Worm (Caenorhabditis elegans) whole organism, L4 larva: ENCODE data around the gene pgph-1.

Experiments
- F10B5.3 ChIP-seq: sonication (generic microtip); optimal IDR thresholded peaks from 2 replicates; lab custom pipeline; 2016; ENCODE audit warnings: mild to moderate bottlenecking, missing genetic modification characterization, missing compliant biosample characterization
- R02D3.7 ChIP-seq: fragments of 150-350 bp; sonication (generic microtip); optimal IDR thresholded peaks from 3 replicates; lab custom pipeline; 2014; ENCODE audit warnings: missing biosample characterization, missing genetic modification characterization
- T20F7.1 ChIP-seq: fragments of 200-800 bp; sonication (Bioruptor generic); optimal IDR thresholded peaks from 2 replicates; lab custom pipeline; 2018; ENCODE audit warnings: mild to moderate bottlenecking, missing genetic modification characterization, missing compliant biosample characterization
- Y105C5A.15 ChIP-seq: fragments of 200-800 bp; sonication (Bioruptor generic); IDR thresholded peaks from 2 replicates; pipeline ENCODE4 v1.3.6; 2022; ENCODE audit warnings: missing genetic modification characterization, missing compliant biosample characterization
- Y48G9A.11 ChIP-seq: fragments of 200-800 bp; sonication (Bioruptor generic); IDR thresholded peaks from 2 replicates; pipeline ENCODE4 v1.3.6; 2022; ENCODE audit warnings: missing genetic modification reagents, missing genetic modification characterization, missing compliant biosample characterization
- Y5F2A.4 ChIP-seq: fragments of 200-800 bp; sonication (Bioruptor generic); optimal IDR thresholded peaks from 2 replicates; lab custom pipeline; 2018; ENCODE audit warnings: mild to moderate bottlenecking, missing genetic modification characterization, missing compliant biosample characterization
- Y75B8A.6 ChIP-seq: fragments of 200-800 bp; sonication (Bioruptor generic); IDR thresholded peaks from 2 replicates; pipeline ENCODE4 v1.3.6; 2022; ENCODE audit warnings: missing genetic modification reagents, missing genetic modification characterization, missing compliant biosample characterization
- ZK546.5 ChIP-seq, 2 experiments: sonication (generic microtip); optimal IDR thresholded peaks; 2 replicates each; lab custom pipeline; 2017; ENCODE audit warnings: missing biosample characterization in 2 of 2, missing genetic modification characterization in 2 of 2
- aha-1 ChIP-seq: fragments of 150-350 bp; peaks from one replicate; lab custom pipeline; 2014; ENCODE audit warnings: missing biosample characterization, missing genetic modification characterization
- ceh-20 ChIP-seq: fragments of 200-800 bp; sonication (Bioruptor generic); IDR thresholded peaks from 2 replicates; pipeline ENCODE4 v1.3.6; 2022; ENCODE audit warnings: missing genetic modification reagents, missing genetic modification characterization, missing compliant biosample characterization
- ceh-28 ChIP-seq: fragments of 150-350 bp; optimal IDR thresholded peaks from 2 replicates; lab custom pipeline; 2014; ENCODE audit warnings: missing biosample characterization, missing genetic modification reagents, missing genetic modification characterization
- ceh-44 ChIP-seq: fragments of 200-800 bp; sonication (Bioruptor generic); IDR thresholded peaks from 2 replicates; pipeline ENCODE4 v1.3.6; 2022; ENCODE audit warnings: missing genetic modification reagents, missing genetic modification characterization, missing compliant biosample characterization
- ceh-62 ChIP-seq: sonication (generic microtip); optimal IDR thresholded peaks from 2 replicates; lab custom pipeline; 2017; ENCODE audit warnings: missing biosample characterization, missing genetic modification characterization
- ctbp-1 ChIP-seq: fragments of 200-800 bp; sonication (Bioruptor generic); IDR thresholded peaks from 2 replicates; pipeline ENCODE4 v1.3.6; 2022; ENCODE audit warnings: missing genetic modification reagents, missing genetic modification characterization, missing compliant biosample characterization
- daf-12 ChIP-seq: fragments of 150-350 bp; optimal IDR thresholded peaks from 2 replicates; lab custom pipeline; 2014; ENCODE audit warnings: missing biosample characterization, missing genetic modification reagents, missing genetic modification characterization
- daf-19 ChIP-seq: fragments of 200-800 bp; sonication (Bioruptor generic); conservative IDR thresholded peaks from 2 replicates; pipeline ENCODE4 v1.3.6; 2022; ENCODE audit warnings: missing genetic modification characterization, missing compliant biosample characterization
- dmd-8 ChIP-seq: fragments of 200-800 bp; sonication (Bioruptor generic); IDR thresholded peaks from 2 replicates; pipeline ENCODE4 v1.3.6; 2022; ENCODE audit warnings: missing genetic modification characterization, missing compliant biosample characterization
- dve-1 ChIP-seq: sonication (generic microtip); optimal IDR thresholded peaks from 2 replicates; lab custom pipeline; 2017; ENCODE audit warnings: antibody characterized with exemption, mild to moderate bottlenecking, missing genetic modification characterization, missing compliant biosample characterization; ENCODE audit not compliant: insufficient read depth
- gei-8 ChIP-seq: fragments of 200-800 bp; sonication (Bioruptor generic); optimal IDR thresholded peaks from 2 replicates; lab custom pipeline; 2018; ENCODE audit warnings: mild to moderate bottlenecking, missing genetic modification characterization, missing compliant biosample characterization
- hif-1 ChIP-seq, 2 experiments: sonication (generic microtip); optimal IDR thresholded peaks; 2 replicates each; lab custom pipeline; 2016 to 2017; ENCODE audit warnings: missing compliant biosample characterization in 2 of 2, missing genetic modification characterization in 2 of 2, missing genetic modification reagents in 2 of 2, missing genotype in 2 of 2, mild to moderate bottlenecking in 1 of 2
- hlh-11 ChIP-seq: fragments of 200-800 bp; sonication (Bioruptor generic); optimal IDR thresholded peaks from 2 replicates; lab custom pipeline; 2018; ENCODE audit warnings: mild to moderate bottlenecking, missing genetic modification characterization, missing compliant biosample characterization
- lim-7 ChIP-seq: fragments of 200-800 bp; sonication (Bioruptor generic); IDR thresholded peaks from 2 replicates; pipeline ENCODE4 v1.3.6; 2022; ENCODE audit warnings: missing genetic modification characterization, missing compliant biosample characterization
- lin-29 ChIP-seq: fragments of 200-800 bp; sonication (Bioruptor generic); IDR thresholded peaks from 2 replicates; pipeline ENCODE4 v1.3.6; 2022; ENCODE audit warnings: missing genetic modification reagents, missing genetic modification characterization, missing compliant biosample characterization
- nhr-237 ChIP-seq: sonication (generic microtip); optimal IDR thresholded peaks from 2 replicates; lab custom pipeline; 2017; ENCODE audit warnings: missing biosample characterization, missing genetic modification characterization
- nhr-25 ChIP-seq: sonication (generic microtip); optimal IDR thresholded peaks from 2 replicates; lab custom pipeline; 2017; ENCODE audit warnings: missing genetic modification characterization, mild to moderate bottlenecking, missing compliant biosample characterization, antibody characterized with exemption, moderate library complexity, borderline replicate concordance; ENCODE audit not compliant: insufficient read depth
- nhr-76 ChIP-seq: fragments of 150-350 bp; optimal IDR thresholded peaks from 2 replicates; lab custom pipeline; 2014; ENCODE audit warnings: missing biosample characterization, missing genetic modification characterization
- nhr-77 ChIP-seq: fragments of 150-350 bp; optimal IDR thresholded peaks from 2 replicates; lab custom pipeline; 2014; ENCODE audit warnings: missing biosample characterization, missing genetic modification characterization
- pha-4 ChIP-seq, 2 experiments: fragments of 150-350 bp in 1 of 2; fragments of 200-800 bp in 1 of 2; sonication (Bioruptor generic) in 1 of 2; IDR thresholded peaks in 1 of 2; optimal IDR thresholded peaks in 1 of 2; 2 replicates each; pipeline versions ENCODE4 v1.3.6 to Lab custom; 2014 to 2022; ENCODE audit warnings: missing genetic modification characterization in 2 of 2, missing genetic modification reagents in 2 of 2, missing biosample characterization in 1 of 2, missing compliant biosample characterization in 1 of 2
- pqm-1 ChIP-seq: sonication (generic microtip); optimal IDR thresholded peaks from 2 replicates; lab custom pipeline; 2017; ENCODE audit warnings: missing biosample characterization, missing genetic modification characterization
- snpc-4 ChIP-seq: fragments of 150-350 bp; optimal IDR thresholded peaks from 2 replicates; lab custom pipeline; 2014; ENCODE audit warnings: missing biosample characterization, missing genetic modification characterization
- spr-1 ChIP-seq: sonication (generic microtip); optimal IDR thresholded peaks from 2 replicates; lab custom pipeline; 2016; ENCODE audit warnings: mild to moderate bottlenecking, missing genetic modification characterization, missing compliant biosample characterization
- tag-97 ChIP-seq: fragments of 200-800 bp; sonication (Bioruptor generic); IDR thresholded peaks from 2 replicates; pipeline ENCODE4 v1.3.6; 2022; ENCODE audit warnings: missing genetic modification characterization, missing compliant biosample characterization
- unc-130 ChIP-seq: sonication (generic microtip); optimal IDR thresholded peaks from 2 replicates; lab custom pipeline; 2016; ENCODE audit warnings: missing genetic modification reagents, missing genetic modification characterization, missing compliant biosample characterization
- unc-39 ChIP-seq: sonication (generic microtip); optimal IDR thresholded peaks from 2 replicates; lab custom pipeline; 2017; ENCODE audit warnings: missing biosample characterization, missing genetic modification characterization
- unc-62 ChIP-seq, 3 experiments: fragments of 150-350 bp in 1 of 3; sonication (generic microtip); optimal IDR thresholded peaks in 2 of 3; peaks in 1 of 3; 1 replicate in 1 of 3; 2 replicates in 2 of 3; lab custom pipeline; 2014 to 2017; ENCODE audit warnings: missing biosample characterization in 3 of 3, missing genetic modification characterization in 3 of 3, missing genetic modification reagents in 3 of 3, missing genotype in 1 of 3
- zag-1 ChIP-seq: fragments of 150-350 bp; optimal IDR thresholded peaks from 2 replicates; lab custom pipeline; 2014; ENCODE audit warnings: missing biosample characterization, missing genetic modification characterization
- zfp-3 ChIP-seq: fragments of 200-800 bp; sonication (Bioruptor generic); conservative IDR thresholded peaks from 2 replicates; pipeline ENCODE4 v1.3.6; 2022; ENCODE audit warnings: missing genetic modification reagents, missing genetic modification characterization, missing compliant biosample characterization
- zip-11 ChIP-seq: fragments of 200-800 bp; sonication (Bioruptor generic); IDR thresholded peaks from 2 replicates; pipeline ENCODE4 v1.3.6; 2022; ENCODE audit warnings: missing genetic modification characterization, missing compliant biosample characterization

pgph-1 gene

ce11 chrV:5741237-5741636, 12.1 kb downstream of the pgph-1 start:
- TF ChIP-seq unc-130 (GFP tag; lab: Kevin White, UChicago) = no peak
- TF ChIP-seq ZK546.5 (tag; optimal IDR thresholded peaks at IDR 0.05; lab: Kevin White, UChicago) = no peak
- TF ChIP-seq R02D3.7 (tag; lab: Kevin White, UChicago) = no peak
- TF ChIP-seq zfp-3 (GFP tag; lab: Robert Waterston, UW) = no peak
- TF ChIP-seq nhr-76 (tag; lab: Kevin White, UChicago) = no peak
- TF ChIP-seq nhr-237 (tag; lab: Kevin White, UChicago) = no peak
- TF ChIP-seq Y105C5A.15 (GFP tag; lab: Robert Waterston, UW) = no peak
- TF ChIP-seq nhr-25 = no peak
- TF ChIP-seq ceh-28 (tag; lab: Kevin White, UChicago) = no peak
- TF ChIP-seq, all 104 proteins: peak for 0

ce11 chrV:5739438-5739837, 13.9 kb downstream of the pgph-1 start:
- TF ChIP-seq aha-1 (no peak), unc-62 (GFP tag; optimal IDR thresholded peaks at IDR 0.05 in 1 of 2; lab: Kevin White, UChicago) (peak in 1 of 2 experiments; percentile 67), unc-62 (tag; optimal IDR thresholded peaks at IDR 0.05; lab: Kevin White, UChicago) (no peak), zag-1 (tag; lab: Kevin White, UChicago) (no peak)

- no peak for TF ChIP-seq zfp-3 (GFP tag; lab: Robert Waterston, UW)
- no peak for TF ChIP-seq hif-1 (tag; optimal IDR thresholded peaks at IDR 0.05; lab: Kevin White, UChicago)
- no peak for TF ChIP-seq daf-12 (tag; lab: Kevin White, UChicago)
- no peak for TF ChIP-seq zip-11 (GFP tag; lab: Robert Waterston, UW)
- TF ChIP-seq ceh-62 = no peak
- no peak for TF ChIP-seq ceh-44 (GFP tag; lab: Robert Waterston, UW)
- no peak for TF ChIP-seq pha-4 (GFP tag; IDR thresholded peaks at IDR 0.05; lab: Robert Waterston, UW)
- TF ChIP-seq pha-4 (tag; optimal IDR thresholded peaks at IDR 0.05; lab: Kevin White, UChicago) = no peak
Measured at ce11 chrV:5736068-5736467, 17.3 kb downstream of the pgph-1 start, which contains the start of gene K09H11.6. K09H11.6 (minus strand) TSS chrV:5736168.

- TF ChIP-seq ceh-28 (tag; lab: Kevin White, UChicago) = no peak
- TF ChIP-seq hlh-11 (tag; lab: Kevin White, UChicago) = no peak
- no peak for TF ChIP-seq pqm-1 (tag; lab: Kevin White, UChicago)
- TF ChIP-seq Y75B8A.6 (GFP tag; lab: Robert Waterston, UW) = no peak
- no peak for TF ChIP-seq snpc-4 (tag; lab: Kevin White, UChicago)
- no peak for TF ChIP-seq ceh-20 (GFP tag; lab: Robert Waterston, UW)
- TF ChIP-seq F10B5.3 (tag; lab: Kevin White, UChicago) = no peak
- no peak for TF ChIP-seq Y5F2A.4
- no peak for TF ChIP-seq Y48G9A.11
- no peak for TF ChIP-seq Y105C5A.15 (GFP tag; lab: Robert Waterston, UW)
- no peak for TF ChIP-seq dmd-8 (GFP tag; lab: Robert Waterston, UW)
- no peak for TF ChIP-seq dve-1
Measured at ce11 chrV:5730783-5731182, 22.5 kb downstream of the pgph-1 start, which contains the start of gene K09H11.15. K09H11.15 (minus strand) TSS chrV:5730883.

ce11 chrV:5726463-5726862, 26.9 kb downstream of the pgph-1 start, which contains the start of gene K09H11.4:
K09H11.4 (minus strand) TSS chrV:5726563.
- TF ChIP-seq lim-7 (no peak), T20F7.1 (GFP tag; lab: Kevin White, UChicago) (no peak), pha-4 (GFP tag; IDR thresholded peaks at IDR 0.05; lab: Robert Waterston, UW) (no peak), pha-4 (tag; optimal IDR thresholded peaks at IDR 0.05; lab: Kevin White, UChicago) (no peak), unc-39 (tag; lab: Kevin White, UChicago) (no peak), daf-19 (no peak), ctbp-1 (GFP tag; lab: Robert Waterston, UW) (no peak), gei-8 (no peak), tag-97 (GFP tag; lab: Robert Waterston, UW) (no peak), lin-29 (no peak), Y75B8A.6 (GFP tag; lab: Robert Waterston, UW) (no peak), nhr-77 (no peak), spr-1 (tag; lab: Kevin White, UChicago) (no peak)
